Fruit fly (Drosophila melanogaster) whole organism, embryonic: ENCODE results near the gene mRpL28.

Experiments
- Ada2b ChIP-seq: fragments of 200-800 bp; sonication (Bioruptor generic); IDR thresholded peaks from 2 replicates; pipeline ENCODE4 v1.3.6; 2022; ENCODE audit warnings: missing biosample characterization, missing genetic modification characterization
- Bteb2 ChIP-seq: fragments of 200-800 bp; sonication (Bioruptor generic); optimal IDR thresholded peaks from 2 replicates; lab custom pipeline; 2016; ENCODE audit warnings: missing biosample characterization, missing genetic modification characterization
- CG10267 ChIP-seq: fragments of 200-800 bp; sonication (Bioruptor generic); optimal IDR thresholded peaks from 2 replicates; lab custom pipeline; 2018; ENCODE audit warnings: missing biosample characterization, mild to moderate bottlenecking, missing genetic modification characterization, moderate library complexity
- CG10565 ChIP-seq: fragments of 200-800 bp; sonication (Bioruptor generic); optimal IDR thresholded peaks from 3 replicates; lab custom pipeline; 2016; ENCODE audit warnings: missing biosample characterization, mild to moderate bottlenecking, missing genetic modification characterization
- CG10654 ChIP-seq: fragments of 200-800 bp; sonication (Bioruptor generic); optimal IDR thresholded peaks from 2 replicates; lab custom pipeline; 2016; ENCODE audit warnings: missing biosample characterization, missing genetic modification characterization
- CG11247 ChIP-seq: fragments of 200-800 bp; sonication (Bioruptor generic); IDR thresholded peaks from 2 replicates; pipeline ENCODE4 v1.3.6; 2022; ENCODE audit warnings: missing biosample characterization, missing genetic modification characterization
- CG11456 ChIP-seq: fragments of 200-800 bp; sonication (Bioruptor generic); IDR thresholded peaks from 3 replicates; pipeline ENCODE4 v1.3.6; 2022; ENCODE audit warnings: missing biosample characterization, missing genetic modification characterization
- CG12104 ChIP-seq: fragments of 200-800 bp; sonication (Bioruptor generic); optimal IDR thresholded peaks from 3 replicates; lab custom pipeline; 2016; ENCODE audit warnings: missing biosample characterization, missing genetic modification characterization
- CG12391 ChIP-seq: fragments of 200-800 bp; sonication (Bioruptor generic); optimal IDR thresholded peaks from 3 replicates; lab custom pipeline; 2018; ENCODE audit warnings: missing biosample characterization, mild to moderate bottlenecking, missing genetic modification characterization, moderate library complexity
- CG12769 ChIP-seq: fragments of 200-800 bp; sonication (Bioruptor generic); optimal IDR thresholded peaks from 2 replicates; lab custom pipeline; 2019; ENCODE audit warnings: missing biosample characterization, mild to moderate bottlenecking, missing genetic modification characterization, moderate library complexity
- CG14014 ChIP-seq: fragments of 200-800 bp; sonication (Bioruptor generic); IDR thresholded peaks from 2 replicates; pipeline ENCODE4 v1.3.6; 2022; ENCODE audit warnings: missing biosample characterization, missing genetic modification characterization
- CG15479 ChIP-seq: fragments of 200-800 bp; sonication (Bioruptor generic); optimal IDR thresholded peaks from 3 replicates; lab custom pipeline; 2019; ENCODE audit warnings: missing biosample characterization, mild to moderate bottlenecking, missing genetic modification characterization, moderate library complexity
- CG1603 ChIP-seq: fragments of 200-800 bp; sonication (Bioruptor generic); optimal IDR thresholded peaks from 2 replicates; lab custom pipeline; 2019; ENCODE audit warnings: missing biosample characterization, mild to moderate bottlenecking, missing genetic modification characterization, moderate library complexity
- CG17802 ChIP-seq: fragments of 200-800 bp; sonication (Bioruptor generic); optimal IDR thresholded peaks from 2 replicates; lab custom pipeline; 2018; ENCODE audit warnings: missing biosample characterization, mild to moderate bottlenecking, missing genetic modification characterization, moderate library complexity
- CG18619 ChIP-seq: fragments of 200-800 bp; sonication (Bioruptor generic); optimal IDR thresholded peaks from 3 replicates; lab custom pipeline; 2017; ENCODE audit warnings: missing biosample characterization, mild to moderate bottlenecking, missing genetic modification characterization
- CG34376 ChIP-seq: fragments of 200-800 bp; sonication (Bioruptor generic); optimal IDR thresholded peaks from 2 replicates; lab custom pipeline; 2018; ENCODE audit warnings: missing biosample characterization, mild to moderate bottlenecking, missing genetic modification characterization
- CG3726 ChIP-seq: fragments of 200-800 bp; sonication (Bioruptor generic); IDR thresholded peaks from 3 replicates; pipeline ENCODE4, ENCODE4 v1.3.6; 2022; ENCODE audit warnings: missing biosample characterization, missing genetic modification characterization
- CG4282 ChIP-seq: fragments of 200-800 bp; sonication (Bioruptor generic); optimal IDR thresholded peaks from 2 replicates; lab custom pipeline; 2016; ENCODE audit warnings: missing biosample characterization, missing genetic modification characterization
- CG4360 ChIP-seq: fragments of 200-800 bp; sonication (Bioruptor generic); IDR thresholded peaks from 2 replicates; pipeline ENCODE4 v1.3.6; 2022; ENCODE audit warnings: missing biosample characterization, missing genetic modification characterization
- CG4424 ChIP-seq: fragments of 200-800 bp; sonication (Bioruptor generic); optimal IDR thresholded peaks from 3 replicates; lab custom pipeline; 2016; ENCODE audit warnings: missing biosample characterization, missing genetic modification characterization
- CG7556 ChIP-seq: fragments of 200-800 bp; sonication (Bioruptor generic); optimal IDR thresholded peaks from 2 replicates; lab custom pipeline; 2017; ENCODE audit warnings: missing biosample characterization, mild to moderate bottlenecking, missing genetic modification characterization
- CHES-1-like ChIP-seq: fragments of 200-800 bp; sonication (Bioruptor generic); optimal IDR thresholded peaks from 2 replicates; lab custom pipeline; 2016; ENCODE audit warnings: missing biosample characterization, missing genetic modification characterization
- CrebB ChIP-seq: fragments of 200-800 bp; sonication (Bioruptor generic); optimal IDR thresholded peaks from 3 replicates; lab custom pipeline; 2018; ENCODE audit warnings: missing biosample characterization, mild to moderate bottlenecking, missing genetic modification characterization
- Dll ChIP-seq: fragments of 200-800 bp; sonication (Bioruptor generic); IDR thresholded peaks from 4 replicates; pipeline ENCODE4 v1.3.6; 2022; ENCODE audit warnings: missing biosample characterization, missing genetic modification characterization; ENCODE audit not compliant: partially characterized antibody
- Fer1 ChIP-seq: fragments of 200-800 bp; sonication (Bioruptor generic); optimal IDR thresholded peaks from 2 replicates; lab custom pipeline; 2017; ENCODE audit warnings: missing biosample characterization, mild to moderate bottlenecking, missing genetic modification characterization
- GATAe ChIP-seq: fragments of 200-800 bp; sonication (Bioruptor generic); conservative IDR thresholded peaks from 2 replicates; pipeline ENCODE4 v1.3.6; 2022; ENCODE audit warnings: missing biosample characterization, missing genetic modification characterization
- Hand ChIP-seq: fragments of 200-800 bp; sonication (Bioruptor generic); optimal IDR thresholded peaks from 2 replicates; lab custom pipeline; 2017; ENCODE audit warnings: mild to moderate bottlenecking, missing biosample characterization, missing genetic modification reagents, missing genetic modification characterization
- Lhr ChIP-seq: fragments of 200-800 bp; sonication (Bioruptor generic); optimal IDR thresholded peaks from 3 replicates; lab custom pipeline; 2017; ENCODE audit warnings: mild to moderate bottlenecking, missing biosample characterization, missing genetic modification reagents, missing genetic modification characterization
- Opbp ChIP-seq: fragments of 200-800 bp; sonication (Bioruptor generic); IDR thresholded peaks from 3 replicates; pipeline ENCODE4 v1.3.6; 2022; ENCODE audit warnings: missing biosample characterization, missing genetic modification characterization; ENCODE audit not compliant: partially characterized antibody
- Sox100B ChIP-seq: fragments of 200-800 bp; sonication (Bioruptor generic); optimal IDR thresholded peaks from 3 replicates; lab custom pipeline; 2018; ENCODE audit warnings: missing biosample characterization, mild to moderate bottlenecking, missing genetic modification characterization
- Ssrp ChIP-seq: fragments of 200-800 bp; sonication (Bioruptor generic); optimal IDR thresholded peaks from 2 replicates; lab custom pipeline; 2018; ENCODE audit warnings: missing biosample characterization, mild to moderate bottlenecking, missing genetic modification characterization, moderate library complexity
- Vsx1 ChIP-seq: fragments of 200-800 bp; sonication (Bioruptor generic); optimal IDR thresholded peaks from 2 replicates; lab custom pipeline; 2017; ENCODE audit warnings: missing biosample characterization, mild to moderate bottlenecking, missing genetic modification characterization, missing genetic modification reagents
- dan ChIP-seq: fragments of 200-800 bp; sonication (Bioruptor generic); IDR thresholded peaks from 2 replicates; pipeline ENCODE4 v1.3.6; 2022; ENCODE audit warnings: missing biosample characterization, missing genetic modification characterization
- dati ChIP-seq: fragments of 200-800 bp; sonication (Bioruptor generic); IDR thresholded peaks from 2 replicates; pipeline ENCODE4 v1.3.6; 2022; ENCODE audit warnings: missing biosample characterization, missing genetic modification characterization
- h ChIP-seq: fragments of >200 bp; optimal IDR thresholded peaks from 2 replicates; lab custom pipeline; 2017
- jumu ChIP-seq: fragments of 200-800 bp; sonication (Bioruptor generic); optimal IDR thresholded peaks from 3 replicates; lab custom pipeline; 2016; ENCODE audit warnings: missing biosample characterization, missing genetic modification characterization
- kni ChIP-seq: fragments of 200-800 bp; sonication (Bioruptor generic); optimal IDR thresholded peaks from 3 replicates; lab custom pipeline; 2017; ENCODE audit warnings: mild to moderate bottlenecking, missing biosample characterization, missing genetic modification reagents, missing genetic modification characterization
- nerfin-1 ChIP-seq: fragments of 200-800 bp; sonication (Bioruptor generic); optimal IDR thresholded peaks from 3 replicates; lab custom pipeline; 2019; ENCODE audit warnings: missing biosample characterization, mild to moderate bottlenecking, missing genetic modification characterization, moderate library complexity
- nom ChIP-seq: fragments of 200-800 bp; sonication (Bioruptor generic); optimal IDR thresholded peaks from 2 replicates; lab custom pipeline; 2017; ENCODE audit warnings: missing biosample characterization, missing genetic modification characterization, mild to moderate bottlenecking, moderate library complexity, missing genetic modification reagents
- oc ChIP-seq: fragments of 200-800 bp; sonication (Bioruptor generic); optimal IDR thresholded peaks from 2 replicates; lab custom pipeline; 2018; ENCODE audit warnings: missing biosample characterization, mild to moderate bottlenecking, missing genetic modification characterization, moderate library complexity
- pb ChIP-seq: fragments of 200-800 bp; sonication (Bioruptor generic); optimal IDR thresholded peaks from 3 replicates; lab custom pipeline; 2016; ENCODE audit warnings: missing biosample characterization, missing genetic modification characterization
- phol ChIP-seq: fragments of 200-800 bp; sonication (Bioruptor generic); optimal IDR thresholded peaks from 3 replicates; lab custom pipeline; 2018; ENCODE audit warnings: missing biosample characterization, mild to moderate bottlenecking, missing genetic modification characterization, moderate library complexity
- pum ChIP-seq: fragments of 200-800 bp; sonication (Bioruptor generic); optimal IDR thresholded peaks from 2 replicates; lab custom pipeline; 2016; ENCODE audit warnings: missing biosample characterization, missing genetic modification characterization
- sd ChIP-seq: fragments of 200-800 bp; sonication (Bioruptor generic); optimal IDR thresholded peaks from 3 replicates; lab custom pipeline; 2018; ENCODE audit warnings: missing biosample characterization, mild to moderate bottlenecking, missing genetic modification characterization, moderate library complexity
- sob ChIP-seq: fragments of 200-800 bp; sonication (Bioruptor generic); IDR thresholded peaks from 2 replicates; pipeline ENCODE4 v1.3.6; 2022; ENCODE audit warnings: missing biosample characterization, missing genetic modification characterization
- tap ChIP-seq: fragments of 200-800 bp; optimal IDR thresholded peaks from 3 replicates; lab custom pipeline; 2019; ENCODE audit warnings: missing biosample characterization, mild to moderate bottlenecking, missing genetic modification characterization, moderate library complexity
- tna ChIP-seq: fragments of 200-800 bp; sonication (Bioruptor generic); IDR thresholded peaks from 2 replicates; pipeline ENCODE4 v1.3.6; 2022; ENCODE audit warnings: missing biosample characterization, missing genetic modification characterization; ENCODE audit not compliant: partially characterized antibody
- vnd ChIP-seq: fragments of 200-800 bp; sonication (Bioruptor generic); IDR thresholded peaks from 3 replicates; pipeline ENCODE4 v1.3.6; 2022; ENCODE audit warnings: missing biosample characterization, missing genetic modification characterization; ENCODE audit not compliant: partially characterized antibody

Gene mRpL28

DNA sequence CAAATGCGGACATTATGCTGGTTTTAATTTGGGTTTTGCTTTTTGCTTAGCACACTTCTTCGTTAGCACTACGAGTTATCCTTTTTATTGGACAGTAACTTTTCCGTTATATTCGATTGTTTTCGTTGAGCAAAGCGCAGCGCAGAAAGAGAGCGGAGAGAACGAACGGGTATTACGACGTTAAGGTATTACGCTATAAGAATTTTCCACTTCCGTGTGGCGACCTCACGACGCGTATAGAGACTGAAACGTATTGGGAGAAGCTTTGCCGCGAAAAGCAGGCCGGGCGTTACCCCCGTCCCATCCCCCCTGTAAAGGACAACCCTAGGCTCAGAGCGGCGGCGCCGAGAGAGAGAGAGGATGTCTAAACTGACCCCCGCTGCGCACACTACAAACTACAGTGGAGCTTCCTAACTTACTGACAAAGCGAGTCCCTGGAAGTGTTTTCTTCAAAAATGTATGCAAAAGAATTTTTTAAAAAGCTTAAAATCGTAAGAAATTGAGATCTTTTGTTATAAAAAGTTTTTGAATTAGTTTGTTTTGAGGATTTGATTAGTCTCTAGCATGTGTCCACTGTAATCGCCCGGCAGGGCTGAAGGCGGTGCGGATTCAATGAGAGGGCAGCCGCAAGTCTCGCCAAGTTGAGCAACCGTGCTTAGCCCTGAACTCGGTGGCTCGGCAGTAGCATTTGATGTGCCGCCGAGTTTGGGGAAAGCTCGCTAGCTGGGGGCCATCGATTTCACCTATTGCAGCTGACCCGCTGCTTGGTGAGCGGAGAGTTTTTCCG lies 31.1 kb downstream of the mRpL28 start (continued):
- TF ChIP-seq Dll (no peak), CG10565 (GFP tag; lab: Kevin White, UChicago) (peak; percentile 62), CG11247 (GFP tag; lab: Robert Waterston, UW) (peak; percentile 96), Lhr (GFP tag; lab: Kevin White, UChicago) (peak; percentile 67), GATAe (GFP tag; lab: Robert Waterston, UW) (peak; percentile 70), CG12391 (tag; lab: Kevin White, UChicago) (peak; percentile 93), CG18619 (GFP tag; lab: Kevin White, UChicago) (peak; percentile 91), Bteb2 (GFP tag; lab: Kevin White, UChicago) (peak; percentile 95), dati (peak; percentile 83), CG15479 (GFP tag; lab: Kevin White, UChicago) (no peak), CG34376 (GFP tag; lab: Kevin White, UChicago) (peak; percentile 97), CHES-1-like (GFP tag; lab: Kevin White, UChicago) (peak; percentile 96), Fer1 (peak; percentile 98), CG3726 (peak; percentile 93), CG4360 (GFP tag; lab: Robert Waterston, UW) (peak; percentile 63), h (lab: Kevin White, UChicago) (no peak), sd (peak; percentile 80), tna (no peak), kni (GFP tag; lab: Kevin White, UChicago) (peak; percentile 47), Vsx1 (GFP tag; lab: Kevin White, UChicago) (peak; percentile 78), CG1603 (tag; lab: Kevin White, UChicago) (peak; percentile 82), nerfin-1 (tag; lab: Kevin White, UChicago) (peak; percentile 86), jumu (GFP tag; lab: Kevin White, UChicago) (peak; percentile 96), CG14014 (GFP tag; lab: Robert Waterston, UW) (peak; percentile 98), pum (GFP tag; lab: Kevin White, UChicago) (peak; percentile 93), vnd (GFP tag; lab: Robert Waterston, UW) (no peak), tap (tag; lab: Kevin White, UChicago) (peak; percentile 92), phol (tag; lab: Kevin White, UChicago) (peak; percentile 90), CG12769 (peak; percentile 95), CG12104 (peak; percentile 89), sob (GFP tag; lab: Robert Waterston, UW) (peak; percentile 98), Hand (GFP tag; lab: Kevin White, UChicago) (peak; percentile 98), Ada2b (peak; percentile 98), oc (peak; percentile 94), CG4282 (peak; percentile 88), Opbp (no peak), nom (GFP tag; lab: Kevin White, UChicago) (peak; percentile 64), Sox100B (GFP tag; lab: Kevin White, UChicago) (peak; percentile 87), Ssrp (tag; lab: Kevin White, UChicago) (peak; percentile 89), pb (peak; percentile 90), dan (GFP tag; lab: Robert Waterston, UW) (peak; percentile 78), CrebB (tag; lab: Kevin White, UChicago) (peak; percentile 92), CG10654 (GFP tag; lab: Kevin White, UChicago) (peak; percentile 91), CG7556 (GFP tag; lab: Kevin White, UChicago) (peak; percentile 96), CG10267 (peak; percentile 85), CG17802 (peak; percentile 72), CG11456 (GFP tag; lab: Robert Waterston, UW) (peak; percentile 96), CG4424 (GFP tag; lab: Kevin White, UChicago) (peak; percentile 94)
